Worm (Caenorhabditis elegans) whole organism, late embryonic: Measurements from ENCODE around the gene zipt-2.3.

Experiments
- T23F11.4 ChIP-seq: fragments of 200-800 bp; sonication (Bioruptor generic); optimal IDR thresholded peaks from 2 replicates; lab custom pipeline; 2018; ENCODE audit warnings: mild to moderate bottlenecking, missing genetic modification characterization, missing compliant biosample characterization
- Y22D7AL.16 ChIP-seq: sonication (generic microtip); optimal IDR thresholded peaks from 2 replicates; lab custom pipeline; 2016; ENCODE audit warnings: missing genetic modification characterization, missing compliant biosample characterization
- dmd-4 ChIP-seq: sonication (generic microtip); optimal IDR thresholded peaks from 2 replicates; lab custom pipeline; 2016; ENCODE audit warnings: borderline replicate concordance, missing genetic modification characterization, missing compliant biosample characterization
- elt-2 ChIP-seq: sonication (generic microtip); optimal IDR thresholded peaks from 2 replicates; lab custom pipeline; 2016; ENCODE audit warnings: missing genetic modification reagents, missing genetic modification characterization, missing compliant biosample characterization
- ets-4 ChIP-seq: sonication (generic microtip); optimal IDR thresholded peaks from 2 replicates; lab custom pipeline; 2016; ENCODE audit warnings: missing genetic modification characterization, missing compliant biosample characterization
- nhr-11 ChIP-seq: fragments of 150-350 bp; optimal IDR thresholded peaks from 2 replicates; lab custom pipeline; 2014; ENCODE audit warnings: missing biosample characterization, missing genetic modification characterization
- ref-2 ChIP-seq: sonication (generic microtip); optimal IDR thresholded peaks from 2 replicates; lab custom pipeline; 2016; ENCODE audit warnings: missing genetic modification characterization, missing compliant biosample characterization
- rnt-1 ChIP-seq: sonication (generic microtip); optimal IDR thresholded peaks from 2 replicates; lab custom pipeline; 2016; ENCODE audit warnings: missing genetic modification characterization, missing compliant biosample characterization
- sox-2 ChIP-seq: fragments of 200-800 bp; sonication (Bioruptor generic); IDR thresholded peaks from 2 replicates; pipeline ENCODE4 v1.3.6; 2022; ENCODE audit warnings: missing genetic modification reagents, missing genetic modification characterization, missing compliant biosample characterization
- tbx-2 ChIP-seq: sonication (generic microtip); optimal IDR thresholded peaks from 2 replicates; lab custom pipeline; 2016; ENCODE audit warnings: missing genetic modification characterization, missing compliant biosample characterization

- no peak for TF ChIP-seq sox-2 (GFP tag; lab: Robert Waterston, UW)
- TF ChIP-seq nhr-11 = no peak
- TF ChIP-seq T23F11.4 = no peak
- no peak for TF ChIP-seq ref-2 (tag; lab: Kevin White, UChicago)
- TF ChIP-seq tbx-2 (tag; lab: Kevin White, UChicago) = no peak
- TF ChIP-seq ets-4 (tag; lab: Kevin White, UChicago) = no peak
- TF ChIP-seq elt-2 (tag; lab: Kevin White, UChicago) = no peak
- TF ChIP-seq Y22D7AL.16 (tag; lab: Kevin White, UChicago) = no peak
- TF ChIP-seq dmd-4 = no peak
- TF ChIP-seq rnt-1 = no peak
Observed at ce11 chrII:13681063-13681462, 34.6 kb downstream of the zipt-2.3 start.
